Fruit fly (Drosophila melanogaster): Measurements from ENCODE around the gene CG13311.
A peak's percentile ranks its signal among the peaks of the same experiment; 100 is the strongest.

CG13311 gene

dm6 chr3L:8834486-8834885, 32.5 kb upstream of the CG13311 start (continued):
- TF ChIP-seq Sox102F (GFP tag; optimal IDR thresholded peaks at IDR 0.05) (peak; percentile 3), eg (GFP tag; IDR thresholded peaks at IDR 0.05) (0 out of 3 replicates have a peak, but pooled peaks have one; percentile 11), Hr38 (GFP tag; optimal IDR thresholded peaks at IDR 0.05) (no peak), Smox (GFP tag; optimal IDR thresholded peaks at IDR 0.05) (no peak), CG3919 (GFP tag; optimal IDR thresholded peaks at IDR 0.05) (no peak), CG6163 (GFP tag; IDR thresholded peaks at IDR 0.05) (no peak), Sox14 (GFP tag; optimal IDR thresholded peaks at IDR 0.05) (no peak), Blimp-1 (GFP tag; optimal IDR thresholded peaks at IDR 0.05) (no peak), vri (GFP tag; optimal IDR thresholded peaks at IDR 0.05) (peak; percentile 14), CG3032 (tag; optimal IDR thresholded peaks at IDR 0.05) (no peak), salr (GFP tag; optimal IDR thresholded peaks at IDR 0.05) (no peak)

- no peak for TF ChIP-seq Hr39 (GFP tag; optimal IDR thresholded peaks at IDR 0.05)
- TF ChIP-seq vri (GFP tag; optimal IDR thresholded peaks at IDR 0.05) = peak; percentile 20
Measured at dm6 chr3L:8833467-8833802, 31.5 kb upstream of the CG13311 start.

- TF ChIP-seq Eip78C (GFP tag) (peak; percentile 25), CG6808 (GFP tag; optimal IDR thresholded peaks at IDR 0.05) (no peak)
Measured at dm6 chr3L:8832737-8833466, 30.9 kb upstream of the CG13311 start.

dm6 chr3L:8830954-8831353, 29.0 kb upstream of the CG13311 start:
- TF ChIP-seq Hr38 (GFP tag; optimal IDR thresholded peaks at IDR 0.05) (no peak), vri (GFP tag; optimal IDR thresholded peaks at IDR 0.05) (no peak)

- TF ChIP-seq Eip78C (GFP tag) (peak; percentile 69), CG7368 (GFP tag; optimal IDR thresholded peaks at IDR 0.05) (no peak), fkh (GFP tag; optimal IDR thresholded peaks at IDR 0.05) (peak; percentile 57)
Measured at dm6 chr3L:8830017-8830702, 28.2 kb upstream of the CG13311 start.

- TF ChIP-seq Eip78C (GFP tag) (peak; percentile 21), svp (GFP tag) (no peak), CG31627 (GFP tag; optimal IDR thresholded peaks at IDR 0.05) (no peak), Eip93F (GFP tag; optimal IDR thresholded peaks at IDR 0.05) (no peak)
Measured at dm6 chr3L:8829572-8829971, 27.6 kb upstream of the CG13311 start.

dm6 chr3L:8827868-8828159, 25.9 kb upstream of the CG13311 start:
- TF ChIP-seq ss (GFP tag; optimal IDR thresholded peaks at IDR 0.05) (peak in 1 of 2 experiments; percentile 21), Hr4 (GFP tag; optimal IDR thresholded peaks at IDR 0.05) (no peak)

dm6 chr3L:8827133-8827867, 25.3 kb upstream of the CG13311 start, which contains the start of gene dally:
Gene dally, plus strand, starts transcription at chr3L:8827505.
- peak; percentile 60 to 67 for TF ChIP-seq ss (GFP tag; optimal IDR thresholded peaks at IDR 0.05)
- peak; percentile 20 for TF ChIP-seq Smox (GFP tag; optimal IDR thresholded peaks at IDR 0.05)
- no peak for TF ChIP-seq Ets21C (GFP tag; optimal IDR thresholded peaks at IDR 0.05)
- TF ChIP-seq CG15336 (GFP tag; IDR thresholded peaks at IDR 0.05) = peak; percentile 54; the same call in 1 of the 2 replicates
- TF ChIP-seq Sox102F (GFP tag; optimal IDR thresholded peaks at IDR 0.05) = peak; percentile 64
- TF ChIP-seq vri (GFP tag; optimal IDR thresholded peaks at IDR 0.05) = peak; percentile 58
- TF ChIP-seq CG11762 (GFP tag; optimal IDR thresholded peaks at IDR 0.05; ENCODE audit: insufficient read depth) = no peak
- TF ChIP-seq CG8119 (GFP tag; IDR thresholded peaks at IDR 0.05) = peak; percentile 57; the same call in 1 of the 3 replicates
- peak; percentile 16 for TF ChIP-seq CG1621 (tag; optimal IDR thresholded peaks at IDR 0.05)
- TF ChIP-seq lz (GFP tag; optimal IDR thresholded peaks at IDR 0.05) = peak; percentile 27
- TF ChIP-seq Met (GFP tag; optimal IDR thresholded peaks at IDR 0.05) = peak; percentile 46
- peak; percentile 8 for TF ChIP-seq CG3919 (GFP tag; optimal IDR thresholded peaks at IDR 0.05)
- no peak for TF ChIP-seq Gug (GFP tag; IDR thresholded peaks at IDR 0.05)
- no peak for TF ChIP-seq acj6 (GFP tag; optimal IDR thresholded peaks at IDR 0.05)
- TF ChIP-seq dsx (GFP tag; optimal IDR thresholded peaks at IDR 0.05; ENCODE audit: poor library complexity, severe bottlenecking) = peak; percentile 47
- TF ChIP-seq CG9139 (GFP tag; optimal IDR thresholded peaks at IDR 0.05) = peak; percentile 64
- peak; percentile 40 for TF ChIP-seq fkh (GFP tag; optimal IDR thresholded peaks at IDR 0.05)
- TF ChIP-seq topi (GFP tag; optimal IDR thresholded peaks at IDR 0.05) = peak; percentile 30
- peak; percentile 13 for TF ChIP-seq Ets96B (tag; optimal IDR thresholded peaks at IDR 0.05)
